Fruit fly (Drosophila melanogaster): ENCODE results near the gene CG15005.

Gene CG15005

dm6 chr3L:4242428-4242827 lies 38.3 kb upstream of the CG15005 start, which contains the start of gene pav (continued):
- TF ChIP-seq CG14050 (GFP tag; IDR thresholded peaks at IDR 0.05), result no peak
- TF ChIP-seq CG9817 (tag; optimal IDR thresholded peaks at IDR 0.05), result peak; percentile 50
- no peak for TF ChIP-seq danr (GFP tag; IDR thresholded peaks at IDR 0.05)
- TF ChIP-seq bowl (GFP tag; IDR thresholded peaks at IDR 0.05), result no peak
- no peak for TF ChIP-seq CG11398 (GFP tag; optimal IDR thresholded peaks at IDR 0.05)
- no peak for TF ChIP-seq CG11723 (GFP tag; optimal IDR thresholded peaks at IDR 0.05)
- TF ChIP-seq Hr51 (GFP tag; optimal IDR thresholded peaks at IDR 0.05), result no peak
- TF ChIP-seq CG31365 (tag; optimal IDR thresholded peaks at IDR 0.05), result no peak
- no peak for TF ChIP-seq Dref (GFP tag; IDR thresholded peaks at IDR 0.05)
- no peak for TF ChIP-seq mam (GFP tag; optimal IDR thresholded peaks at IDR 0.05)
- TF ChIP-seq CG2875 (GFP tag; optimal IDR thresholded peaks at IDR 0.05), result no peak
- TF ChIP-seq CG8290 (GFP tag; optimal IDR thresholded peaks at IDR 0.05), result no peak
- TF ChIP-seq CG8290 (tag; optimal IDR thresholded peaks at IDR 0.05), result no peak
- TF ChIP-seq NC2α (GFP tag; optimal IDR thresholded peaks at IDR 0.05), result no peak
- peak; percentile 24; the same call in 1 of the 2 replicates for TF ChIP-seq onecut (GFP tag; IDR thresholded peaks at IDR 0.05)
- peak; percentile 58 for TF ChIP-seq lmd (GFP tag; IDR thresholded peaks at IDR 0.05)
- TF ChIP-seq CG11560 (tag; IDR thresholded peaks at IDR 0.05), result no peak
- no peak for TF ChIP-seq ERR (GFP tag; optimal IDR thresholded peaks at IDR 0.05)
- TF ChIP-seq Side (GFP tag; optimal IDR thresholded peaks at IDR 0.05), result no peak
- TF ChIP-seq Hr39 (optimal IDR thresholded peaks at IDR 0.05), result no peak
- no peak for TF ChIP-seq Hsf (GFP tag; optimal IDR thresholded peaks at IDR 0.05)
- TF ChIP-seq H15 (GFP tag; IDR thresholded peaks at IDR 0.05), result peak; percentile 32; the same call in 1 of the 3 replicates
- no peak for TF ChIP-seq CG1832 (GFP tag; optimal IDR thresholded peaks at IDR 0.05)
- no peak for TF ChIP-seq croc (GFP tag; conservative IDR thresholded peaks at IDR 0.05)
- TF ChIP-seq CG7556 (GFP tag; optimal IDR thresholded peaks at IDR 0.05), result no peak
- no peak for TF ChIP-seq lov (optimal IDR thresholded peaks at IDR 0.05)
- no peak for TF ChIP-seq lov (GFP tag; IDR thresholded peaks at IDR 0.05)
- TF ChIP-seq CG15479 (GFP tag; optimal IDR thresholded peaks at IDR 0.05), result no peak
- no peak for TF ChIP-seq Fer3 (tag; optimal IDR thresholded peaks at IDR 0.05)
- no peak for TF ChIP-seq CG43689 (GFP tag; IDR thresholded peaks at IDR 0.05)
- no peak for TF ChIP-seq CG7839 (tag; optimal IDR thresholded peaks at IDR 0.05)
- peak; percentile 18 for TF ChIP-seq Hr3 (GFP tag; optimal IDR thresholded peaks at IDR 0.05)
- TF ChIP-seq ATbp (GFP tag; optimal IDR thresholded peaks at IDR 0.05), result no peak
- TF ChIP-seq CG12659 (GFP tag; optimal IDR thresholded peaks at IDR 0.05), result no peak
- TF ChIP-seq Trl (optimal IDR thresholded peaks at IDR 0.05), result no peak
- no peak for TF ChIP-seq Trl (GFP tag; optimal IDR thresholded peaks at IDR 0.05)
- TF ChIP-seq CG10462 (GFP tag; optimal IDR thresholded peaks at IDR 0.05), result no peak
- TF ChIP-seq pfk (GFP tag; optimal IDR thresholded peaks at IDR 0.05), result no peak
- no peak for TF ChIP-seq Kr (GFP tag; optimal IDR thresholded peaks at IDR 0.05)
- TF ChIP-seq TFAM (GFP tag; optimal IDR thresholded peaks at IDR 0.05), result no peak
- peak; percentile 56 for TF ChIP-seq Ada2b (GFP tag; IDR thresholded peaks at IDR 0.05)
- no peak for TF ChIP-seq Dad (GFP tag; optimal IDR thresholded peaks at IDR 0.05)
- TF ChIP-seq Stat92E (GFP tag; optimal IDR thresholded peaks at IDR 0.05), result peak in 1 of 3 experiments; percentile 42
- no peak for TF ChIP-seq CG15073 (GFP tag; optimal IDR thresholded peaks at IDR 0.05)
- no peak for TF ChIP-seq CG10959 (GFP tag; IDR thresholded peaks at IDR 0.05)
- peak; percentile 29; the same call in 1 of the 2 replicates for TF ChIP-seq cas (GFP tag; IDR thresholded peaks at IDR 0.05)
- TF ChIP-seq Doc2 (GFP tag; IDR thresholded peaks at IDR 0.05), result no peak
- TF ChIP-seq BEAF-32 (GFP tag; optimal IDR thresholded peaks at IDR 0.05), result peak; percentile 47
- no peak for TF ChIP-seq btn (GFP tag; optimal IDR thresholded peaks at IDR 0.05)
- no peak for TF ChIP-seq org-1 (GFP tag; optimal IDR thresholded peaks at IDR 0.05)
- no peak for TF ChIP-seq CG14965 (GFP tag; optimal IDR thresholded peaks at IDR 0.05; ENCODE audit: borderline replicate concordance)
- TF ChIP-seq HmgD (GFP tag; optimal IDR thresholded peaks at IDR 0.05), result no peak
- no peak for TF ChIP-seq luna (GFP tag; optimal IDR thresholded peaks at IDR 0.05)
